Fruit fly (Drosophila melanogaster): ENCODE measurements around the gene Hip1.

DNA sequence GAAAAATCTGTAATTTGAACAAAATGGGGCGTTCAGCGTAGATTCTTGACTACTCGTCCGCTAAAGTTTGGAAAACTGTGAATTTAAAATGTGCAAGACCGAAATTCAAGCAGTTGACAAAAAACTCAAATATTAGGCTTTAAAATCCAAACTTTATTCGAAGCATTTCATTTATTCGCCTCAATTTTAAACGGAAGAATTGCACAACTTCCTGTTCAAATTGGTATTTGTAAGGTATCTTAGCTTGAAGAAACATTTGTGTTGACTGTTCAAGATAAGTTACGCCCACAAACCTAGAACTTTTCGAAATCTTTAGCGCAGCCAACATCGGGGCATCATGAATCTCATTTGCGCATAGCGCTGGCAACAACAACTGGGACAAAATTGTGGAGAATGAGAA lies 5.2 kb upstream of the Hip1 start, which contains the start of gene CG32106:
- no peak for TF ChIP-seq CG3919 (GFP tag; optimal IDR thresholded peaks at IDR 0.05)
- no peak for TF ChIP-seq svp (GFP tag)
- no peak for TF ChIP-seq CG11294 (GFP tag; IDR thresholded peaks at IDR 0.05)

Measured in whole organism, prepupa.